Worm (Caenorhabditis elegans) whole organism, L1 larva: Measurements from ENCODE around the gene sdz-9.

Source experiments
- C04F5.9 ChIP-seq: sonication (generic microtip); optimal IDR thresholded peaks from 2 replicates; lab custom pipeline; 2016; ENCODE audit warnings: missing genetic modification characterization, missing compliant biosample characterization
- C16A3.4 ChIP-seq: fragments of 150-350 bp; optimal IDR thresholded peaks from 2 replicates; lab custom pipeline; 2014; ENCODE audit warnings: missing biosample characterization, missing genetic modification characterization
- C34B4.2 ChIP-seq: sonication (generic microtip); optimal IDR thresholded peaks from 2 replicates; lab custom pipeline; 2017; ENCODE audit warnings: mild to moderate bottlenecking, missing genetic modification characterization, missing compliant biosample characterization
- aly-2 ChIP-seq: fragments of 150-350 bp; optimal IDR thresholded peaks from 2 replicates; lab custom pipeline; 2014; ENCODE audit warnings: missing biosample characterization, missing genetic modification characterization
- ama-1 ChIP-seq: fragments of 150-350 bp; optimal IDR thresholded peaks from 2 replicates; lab custom pipeline; 2014
- blmp-1 ChIP-seq: fragments of 150-350 bp; optimal IDR thresholded peaks from 2 replicates; lab custom pipeline; 2014; ENCODE audit warnings: missing biosample characterization, missing genetic modification characterization
- ceh-8 ChIP-seq: fragments of 200-800 bp; sonication (Bioruptor generic); optimal IDR thresholded peaks from 2 replicates; lab custom pipeline; 2018; ENCODE audit warnings: mild to moderate bottlenecking, missing genetic modification characterization, moderate library complexity, missing compliant biosample characterization
- ceh-82 ChIP-seq, 3 experiments: fragments of 150-350 bp in 1 of 3; sonication (generic microtip) in 2 of 3; optimal IDR thresholded peaks; 2 replicates each; lab custom pipeline; 2014 to 2017; ENCODE audit warnings: missing biosample characterization in 3 of 3, missing genetic modification characterization in 3 of 3
- ceh-90 ChIP-seq: sonication (generic microtip); optimal IDR thresholded peaks from 2 replicates; lab custom pipeline; 2016; ENCODE audit warnings: missing genetic modification characterization, missing compliant biosample characterization
- dpl-1 ChIP-seq, 3 experiments: fragments of 150-350 bp in 2 of 3; sonication (generic microtip) in 1 of 3; optimal IDR thresholded peaks; 2 replicates each; lab custom pipeline; 2014 to 2017; ENCODE audit warnings: missing biosample characterization in 3 of 3, missing genetic modification characterization in 3 of 3, missing genetic modification reagents in 3 of 3
- efl-3 ChIP-seq: fragments of 200-800 bp; sonication (Bioruptor generic); optimal IDR thresholded peaks from 2 replicates; lab custom pipeline; 2018; ENCODE audit warnings: mild to moderate bottlenecking, missing genetic modification characterization, missing compliant biosample characterization
- elt-3 ChIP-seq, 6 experiments: fragments of 150-350 bp in 1 of 6; sonication (generic microtip); optimal IDR thresholded peaks; 2 replicates each; lab custom pipeline; 2017 to 2018; ENCODE audit warnings: missing biosample characterization in 6 of 6, missing genetic modification characterization in 6 of 6, inconsistent platforms in 1 of 6
- ets-5 ChIP-seq: fragments of 200-800 bp; sonication (Bioruptor generic); IDR thresholded peaks from 2 replicates; pipeline ENCODE4 v1.3.6; 2022; ENCODE audit warnings: missing genetic modification characterization, missing compliant biosample characterization
- fkh-10 ChIP-seq: sonication (generic microtip); optimal IDR thresholded peaks from 2 replicates; lab custom pipeline; 2017; ENCODE audit warnings: missing biosample characterization, missing genetic modification reagents, missing genetic modification characterization
- fkh-4 ChIP-seq: sonication (generic microtip); optimal IDR thresholded peaks from 2 replicates; lab custom pipeline; 2016; ENCODE audit warnings: missing compliant biosample characterization, missing genetic modification characterization, borderline replicate concordance
- fos-1 ChIP-seq: fragments of 150-350 bp; optimal IDR thresholded peaks from 2 replicates; lab custom pipeline; 2014; ENCODE audit warnings: missing biosample characterization, missing genetic modification characterization
- grh-1 ChIP-seq: fragments of 200-800 bp; sonication (Bioruptor generic); IDR thresholded peaks from 2 replicates; pipeline ENCODE4 v1.3.6; 2022; ENCODE audit warnings: missing genetic modification reagents, missing genetic modification characterization, missing compliant biosample characterization
- hlh-17 ChIP-seq: fragments of 200-800 bp; sonication (Bioruptor generic); optimal IDR thresholded peaks from 2 replicates; lab custom pipeline; 2018; ENCODE audit warnings: missing genetic modification characterization, mild to moderate bottlenecking, missing compliant biosample characterization, moderate library complexity, borderline replicate concordance
- hlh-4 ChIP-seq: sonication (generic microtip); optimal IDR thresholded peaks from 2 replicates; lab custom pipeline; 2016; ENCODE audit warnings: mild to moderate bottlenecking, missing genetic modification characterization, missing compliant biosample characterization
- hpl-2 ChIP-seq: fragments of 150-350 bp; optimal IDR thresholded peaks from 2 replicates; lab custom pipeline; 2014; ENCODE audit warnings: missing biosample characterization, missing genetic modification reagents, missing genetic modification characterization
- isw-1 ChIP-seq: fragments of 200-800 bp; sonication (Bioruptor generic); IDR thresholded peaks from 2 replicates; pipeline ENCODE4 v1.3.6; 2022; ENCODE audit warnings: missing genetic modification characterization, missing compliant biosample characterization
- jun-1 ChIP-seq: fragments of 150-350 bp; optimal IDR thresholded peaks from 2 replicates; lab custom pipeline; 2014; ENCODE audit warnings: missing biosample characterization, missing genetic modification reagents, missing genetic modification characterization
- lin-15B ChIP-seq: fragments of 150-350 bp; sonication (generic microtip); optimal IDR thresholded peaks from 3 replicates; lab custom pipeline; 2014; ENCODE audit warnings: missing biosample characterization, missing genetic modification characterization
- lin-35 ChIP-seq, 2 experiments: fragments of 150-350 bp; optimal IDR thresholded peaks; 2 replicates each; lab custom pipeline; 2014; ENCODE audit warnings: missing biosample characterization in 2 of 2, missing genetic modification characterization in 2 of 2, missing genetic modification reagents in 2 of 2
- lin-39 ChIP-seq: fragments of 150-350 bp; optimal IDR thresholded peaks from 2 replicates; lab custom pipeline; 2014; ENCODE audit warnings: missing biosample characterization, missing genetic modification reagents, missing genetic modification characterization
- lir-3 ChIP-seq: sonication (generic microtip); optimal IDR thresholded peaks from 2 replicates; lab custom pipeline; 2016; ENCODE audit warnings: mild to moderate bottlenecking, missing genetic modification characterization, moderate library complexity, missing compliant biosample characterization; ENCODE audit not compliant: poor library complexity
- lsy-2 ChIP-seq, 2 experiments: fragments of 150-350 bp; optimal IDR thresholded peaks; 2 replicates each; lab custom pipeline; 2014; ENCODE audit warnings: missing biosample characterization in 2 of 2, missing genetic modification characterization in 2 of 2
- mef-2 ChIP-seq: fragments of 150-350 bp; optimal IDR thresholded peaks from 2 replicates; lab custom pipeline; 2014; ENCODE audit warnings: missing biosample characterization, missing genetic modification characterization
- mep-1 ChIP-seq: fragments of 150-350 bp; optimal IDR thresholded peaks from 2 replicates; lab custom pipeline; 2014; ENCODE audit warnings: missing biosample characterization, missing genetic modification characterization
- nhr-11 ChIP-seq: fragments of 150-350 bp; optimal IDR thresholded peaks from 2 replicates; lab custom pipeline; 2014; ENCODE audit warnings: missing biosample characterization, missing genetic modification characterization
- nhr-12 ChIP-seq: sonication (generic microtip); optimal IDR thresholded peaks from 2 replicates; lab custom pipeline; 2017; ENCODE audit warnings: missing biosample characterization, missing genetic modification characterization
- nhr-20 ChIP-seq: sonication (generic microtip); optimal IDR thresholded peaks from 2 replicates; lab custom pipeline; 2016; ENCODE audit warnings: mild to moderate bottlenecking, missing genetic modification characterization, missing compliant biosample characterization
- nhr-237 ChIP-seq: fragments of 150-350 bp; optimal IDR thresholded peaks from 2 replicates; lab custom pipeline; 2014; ENCODE audit warnings: missing biosample characterization, missing genetic modification characterization
- nhr-28 ChIP-seq: fragments of 150-350 bp; optimal IDR thresholded peaks from 2 replicates; lab custom pipeline; 2014; ENCODE audit warnings: missing biosample characterization, missing genetic modification characterization
- nhr-71 ChIP-seq: sonication (generic microtip); optimal IDR thresholded peaks from 2 replicates; lab custom pipeline; 2016; ENCODE audit warnings: mild to moderate bottlenecking, missing genetic modification characterization, moderate library complexity, missing compliant biosample characterization
- nhr-84 ChIP-seq: sonication (generic microtip); optimal IDR thresholded peaks from 2 replicates; lab custom pipeline; 2017; ENCODE audit warnings: missing biosample characterization, missing genetic modification characterization
- nhr-85 ChIP-seq: sonication (generic microtip); peaks from one replicate; lab custom pipeline; 2016; ENCODE audit warnings: missing genetic modification characterization, inconsistent platforms, missing compliant biosample characterization
- pag-3 ChIP-seq: sonication (generic microtip); optimal IDR thresholded peaks from 2 replicates; lab custom pipeline; 2017; ENCODE audit warnings: missing genetic modification characterization, mild to moderate bottlenecking, missing compliant biosample characterization, antibody characterized with exemption, borderline replicate concordance; ENCODE audit not compliant: insufficient read depth
- rnt-1 ChIP-seq: sonication (generic microtip); optimal IDR thresholded peaks from 2 replicates; lab custom pipeline; 2016; ENCODE audit warnings: mild to moderate bottlenecking, missing genetic modification characterization, moderate library complexity, missing compliant biosample characterization
- skn-1 ChIP-seq: fragments of 150-350 bp; optimal IDR thresholded peaks from 2 replicates; lab custom pipeline; 2014; ENCODE audit warnings: missing biosample characterization, missing genetic modification characterization
- snpc-4 ChIP-seq: fragments of 150-350 bp; optimal IDR thresholded peaks from 2 replicates; lab custom pipeline; 2014; ENCODE audit warnings: missing biosample characterization, missing genetic modification characterization
- snu-23 ChIP-seq: sonication (generic microtip); optimal IDR thresholded peaks from 2 replicates; lab custom pipeline; 2016; ENCODE audit warnings: missing genetic modification characterization, missing compliant biosample characterization
- sox-4 ChIP-seq: sonication (generic microtip); optimal IDR thresholded peaks from 2 replicates; lab custom pipeline; 2016; ENCODE audit warnings: missing genetic modification characterization, missing compliant biosample characterization
- sptf-1 ChIP-seq: fragments of 150-350 bp; optimal IDR thresholded peaks from 2 replicates; lab custom pipeline; 2014; ENCODE audit warnings: missing biosample characterization, missing genetic modification characterization
- sup-37 ChIP-seq: fragments of 200-800 bp; sonication (Bioruptor generic); optimal IDR thresholded peaks from 2 replicates; lab custom pipeline; 2018; ENCODE audit warnings: mild to moderate bottlenecking, missing genetic modification characterization, missing compliant biosample characterization
- unc-130 ChIP-seq: fragments of 150-350 bp; optimal IDR thresholded peaks from 2 replicates; lab custom pipeline; 2017; ENCODE audit warnings: missing biosample characterization, missing genetic modification characterization, inconsistent platforms
- unc-86 ChIP-seq: sonication (generic microtip); optimal IDR thresholded peaks from 2 replicates; lab custom pipeline; 2016; ENCODE audit warnings: missing genetic modification characterization, missing compliant biosample characterization
- unc-98 ChIP-seq: fragments of 200-800 bp; sonication (Bioruptor generic); IDR thresholded peaks from 2 replicates; pipeline ENCODE4 v1.3.6; 2022; ENCODE audit warnings: missing genetic modification characterization, missing compliant biosample characterization
- vab-15 ChIP-seq: sonication (generic microtip); optimal IDR thresholded peaks from 2 replicates; lab custom pipeline; 2017; ENCODE audit warnings: missing genotype, mild to moderate bottlenecking, missing genetic modification characterization, missing compliant biosample characterization
- xbp-1 ChIP-seq: sonication (generic microtip); optimal IDR thresholded peaks from 2 replicates; lab custom pipeline; 2016; ENCODE audit warnings: missing genetic modification characterization, missing compliant biosample characterization
- zag-1 ChIP-seq: fragments of 150-350 bp; optimal IDR thresholded peaks from 2 replicates; lab custom pipeline; 2014; ENCODE audit warnings: missing biosample characterization, missing genetic modification characterization
- zip-4 ChIP-seq: fragments of 200-800 bp; sonication (Bioruptor generic); optimal IDR thresholded peaks from 2 replicates; lab custom pipeline; 2018; ENCODE audit warnings: mild to moderate bottlenecking, missing genetic modification characterization, moderate library complexity, missing compliant biosample characterization
- ztf-11 ChIP-seq, 2 experiments: sonication (generic microtip); optimal IDR thresholded peaks; 2 replicates each; lab custom pipeline; 2016 to 2017; ENCODE audit warnings: missing genetic modification characterization in 2 of 2, missing biosample characterization in 1 of 2, missing compliant biosample characterization in 1 of 2
- ztf-4 ChIP-seq: fragments of 150-350 bp; optimal IDR thresholded peaks from 2 replicates; lab custom pipeline; 2014; ENCODE audit warnings: missing biosample characterization, missing genetic modification characterization

sdz-9 gene

ce11 chrII:2752536-2752935 is 20.9 kb downstream of the sdz-9 start, which contains the start of gene F29A7.6 (continued):
- TF ChIP-seq hlh-17, result no peak
- 0 out of 2 replicates have a peak, but pooled peaks have one; percentile 19 for TF ChIP-seq grh-1
- peak; percentile 66 for TF ChIP-seq nhr-20
- TF ChIP-seq unc-130 (tag; lab: Kevin White, UChicago), result peak; percentile 43
- peak; percentile 67 for TF ChIP-seq xbp-1 (tag; lab: Kevin White, UChicago)
- TF ChIP-seq C34B4.2 (tag; lab: Kevin White, UChicago), result no peak
- TF ChIP-seq elt-3 (tag; optimal IDR thresholded peaks at IDR 0.05; lab: Kevin White, UChicago), result peak in 1 of 6 experiments; percentile 17
- no peak for TF ChIP-seq nhr-84 (tag; lab: Kevin White, UChicago)
- no peak for TF ChIP-seq sptf-1 (tag; lab: Kevin White, UChicago)
- TF ChIP-seq unc-86 (tag; lab: Kevin White, UChicago), result peak; percentile 41
- peak; percentile 14 to 72 (median 69) for TF ChIP-seq dpl-1 (GFP tag; optimal IDR thresholded peaks at IDR 0.05; lab: Kevin White, UChicago)
- TF ChIP-seq nhr-237 (tag; lab: Kevin White, UChicago), result no peak
- TF ChIP-seq rnt-1 (tag; lab: Kevin White, UChicago), result peak; percentile 95
- no peak for TF ChIP-seq aly-2 (tag; lab: Kevin White, UChicago)
- no peak for TF ChIP-seq sup-37
- TF ChIP-seq nhr-12 (tag; lab: Kevin White, UChicago), result no peak
- TF ChIP-seq zip-4 (GFP tag; lab: Kevin White, UChicago), result no peak
- no peak for TF ChIP-seq fkh-10 (GFP tag; lab: Kevin White, UChicago)
- no peak for TF ChIP-seq ets-5 (GFP tag; lab: Robert Waterston, UW)
- no peak for TF ChIP-seq hpl-2 (GFP tag; lab: Kevin White, UChicago)
- TF ChIP-seq lsy-2 (tag; optimal IDR thresholded peaks at IDR 0.05; lab: Kevin White, UChicago), result peak in 1 of 2 experiments; percentile 69
- TF ChIP-seq C04F5.9 (tag; lab: Kevin White, UChicago), result peak; percentile 20
- peak; percentile 60 for TF ChIP-seq lin-15B (tag; lab: Kevin White, UChicago)
- no peak for TF ChIP-seq vab-15
- peak; percentile 64 for TF ChIP-seq snpc-4 (tag; lab: Kevin White, UChicago)
- TF ChIP-seq ceh-8 (GFP tag; lab: Kevin White, UChicago), result no peak
- TF ChIP-seq nhr-28 (tag; lab: Kevin White, UChicago), result no peak
- no peak for TF ChIP-seq pag-3 (tag; lab: Kevin White, UChicago)
- TF ChIP-seq mef-2 (tag; lab: Kevin White, UChicago), result no peak
- TF ChIP-seq nhr-85 (tag; lab: Kevin White, UChicago), result peak; percentile 67
- TF ChIP-seq lir-3 (tag; lab: Kevin White, UChicago), result no peak
- peak; percentile 65 to 71 (median 66) for TF ChIP-seq ceh-82 (tag; optimal IDR thresholded peaks at IDR 0.05; lab: Kevin White, UChicago)
- peak; percentile 65 for TF ChIP-seq sox-4 (tag; lab: Kevin White, UChicago)
- peak; percentile 68 for TF ChIP-seq unc-98 (GFP tag; lab: Robert Waterston, UW)
- peak; percentile 46 for TF ChIP-seq C16A3.4 (tag; lab: Kevin White, UChicago)
- TF ChIP-seq isw-1 (GFP tag; lab: Robert Waterston, UW), result peak; percentile 50
- TF ChIP-seq jun-1 (tag; lab: Kevin White, UChicago), result peak; percentile 36
- TF ChIP-seq zag-1 (tag; lab: Kevin White, UChicago), result no peak
- no peak for TF ChIP-seq nhr-71 (tag; lab: Kevin White, UChicago)
- TF ChIP-seq nhr-11 (tag; lab: Kevin White, UChicago), result no peak
- TF ChIP-seq blmp-1, result no peak
- peak; percentile 53 to 63 for TF ChIP-seq lin-35 (GFP tag; optimal IDR thresholded peaks at IDR 0.05; lab: Kevin White, UChicago)
- peak in 1 of 2 experiments; percentile 83 for TF ChIP-seq ztf-11 (tag; optimal IDR thresholded peaks at IDR 0.05; lab: Kevin White, UChicago)
- no peak for TF ChIP-seq efl-3 (GFP tag; lab: Kevin White, UChicago)
- no peak for TF ChIP-seq ztf-4 (tag; lab: Kevin White, UChicago)
- TF ChIP-seq fos-1 (tag; lab: Kevin White, UChicago), result no peak
- peak; percentile 2 for TF ChIP-seq lin-39 (tag; lab: Kevin White, UChicago)
- no peak for TF ChIP-seq mep-1
- no peak for TF ChIP-seq hlh-4 (tag; lab: Kevin White, UChicago)
- no peak for TF ChIP-seq ama-1 (lab: Kevin White, UChicago)
- TF ChIP-seq fkh-4, result peak; percentile 81
- peak; percentile 63 for TF ChIP-seq snu-23
- TF ChIP-seq skn-1, result peak; percentile 41
- TF ChIP-seq ceh-90, result peak; percentile 86
